Worm (Caenorhabditis elegans): ENCODE measurements around the gene nlp-2.

DNA sequence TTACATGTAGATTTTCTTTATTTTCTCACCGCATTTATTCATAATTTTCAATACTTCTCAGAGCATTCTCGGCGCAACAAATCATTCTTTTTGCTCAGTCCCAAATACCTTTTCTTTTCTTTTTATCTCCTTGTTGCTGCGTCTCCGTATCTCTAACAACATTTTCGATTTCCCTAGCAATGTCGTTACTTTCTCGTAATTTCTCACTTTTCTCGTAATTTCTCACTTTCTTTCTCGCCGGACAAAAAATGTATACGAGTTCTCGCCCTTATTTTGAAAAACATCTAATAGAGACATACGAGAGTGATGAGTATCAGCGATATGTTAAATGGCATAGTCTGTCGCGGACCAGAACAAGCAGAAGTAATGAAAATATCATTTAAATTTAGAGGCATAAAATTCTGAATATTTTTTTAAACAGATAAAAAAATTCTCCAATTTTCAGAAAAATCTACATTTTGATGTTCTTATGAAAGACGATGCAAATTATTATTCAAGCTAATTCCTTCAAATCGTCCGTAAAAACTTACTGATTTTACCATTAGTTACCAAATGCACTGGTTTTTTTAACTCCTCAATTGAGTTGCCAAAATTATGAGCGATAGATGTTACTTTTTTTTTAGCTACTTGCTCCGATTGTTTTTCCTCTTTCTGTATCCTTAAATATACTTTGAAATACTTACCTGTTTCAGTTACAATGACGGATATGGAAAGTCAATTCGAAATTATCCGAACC is 30.9 kb upstream of the nlp-2 start, which contains the start of gene F47G3.3:
- no peak for TF ChIP-seq nhr-129 (tag; optimal IDR thresholded peaks at IDR 0.05)
- TF ChIP-seq ztf-4 (tag; optimal IDR thresholded peaks at IDR 0.05), result no peak
- no peak for TF ChIP-seq nhr-11 (tag; optimal IDR thresholded peaks at IDR 0.05)
- no peak for TF ChIP-seq ztf-11 (tag; optimal IDR thresholded peaks at IDR 0.05)
- TF ChIP-seq C34F6.9 (tag; optimal IDR thresholded peaks at IDR 0.05), result no peak
- TF ChIP-seq skn-1 (tag; optimal IDR thresholded peaks at IDR 0.05), result no peak
- no peak for TF ChIP-seq dmd-4 (tag; optimal IDR thresholded peaks at IDR 0.05)
- TF ChIP-seq gmeb-1 (tag; optimal IDR thresholded peaks at IDR 0.05), result no peak
- no peak for TF ChIP-seq nhr-237 (tag; optimal IDR thresholded peaks at IDR 0.05)
- TF ChIP-seq snpc-4 (tag; optimal IDR thresholded peaks at IDR 0.05), result no peak
- no peak for TF ChIP-seq ama-1 (optimal IDR thresholded peaks at IDR 0.05)
- TF ChIP-seq lin-11 (tag; optimal IDR thresholded peaks at IDR 0.05), result no peak
- TF ChIP-seq nhr-23 (tag; optimal IDR thresholded peaks at IDR 0.05), result no peak

Data from whole organism, L2 larva.